Worm (Caenorhabditis elegans) whole organism, early embryonic: ENCODE results near the gene zfp-3.
"Not testable (repeated sequence)": the region's sequence is repeated elsewhere in the genome, so short reads cannot be mapped to it uniquely, and the experiment has no call there.

ENCODE experiments used
- B0310.2 ChIP-seq: sonication (generic microtip); optimal IDR thresholded peaks from 2 replicates; lab custom pipeline; 2016; ENCODE audit warnings: mild to moderate bottlenecking, missing genetic modification characterization, missing compliant biosample characterization
- F13C5.2 ChIP-seq: sonication (generic microtip); optimal IDR thresholded peaks from 2 replicates; lab custom pipeline; 2017; ENCODE audit warnings: mild to moderate bottlenecking, missing genetic modification characterization, inconsistent platforms, missing compliant biosample characterization
- aly-1 ChIP-seq: sonication (generic microtip); optimal IDR thresholded peaks from 2 replicates; lab custom pipeline; 2016; ENCODE audit warnings: missing genetic modification characterization, missing compliant biosample characterization
- ama-1 ChIP-seq: fragments of 150-350 bp; optimal IDR thresholded peaks from 2 replicates; lab custom pipeline; 2014
- ceh-13 ChIP-seq: fragments of 200-800 bp; sonication (Bioruptor generic); optimal IDR thresholded peaks from 2 replicates; lab custom pipeline; 2018; ENCODE audit warnings: mild to moderate bottlenecking, missing genetic modification characterization, missing compliant biosample characterization
- ceh-36 ChIP-seq: sonication (generic microtip); optimal IDR thresholded peaks from 2 replicates; lab custom pipeline; 2016; ENCODE audit warnings: missing genetic modification characterization, inconsistent platforms, missing compliant biosample characterization
- ets-7 ChIP-seq: sonication (generic microtip); optimal IDR thresholded peaks from 2 replicates; lab custom pipeline; 2016; ENCODE audit warnings: missing genotype, missing genetic modification characterization, missing compliant biosample characterization
- flt-1 ChIP-seq: fragments of 200-800 bp; sonication (Bioruptor generic); IDR thresholded peaks from 2 replicates; pipeline ENCODE4 v1.3.6; 2022; ENCODE audit warnings: missing genetic modification characterization, missing compliant biosample characterization
- hmbx-1 ChIP-seq: sonication (generic microtip); optimal IDR thresholded peaks from 2 replicates; lab custom pipeline; 2016; ENCODE audit warnings: mild to moderate bottlenecking, missing genetic modification characterization, missing compliant biosample characterization
- hmg-4 ChIP-seq: fragments of 200-800 bp; sonication (Bioruptor generic); optimal IDR thresholded peaks from 2 replicates; lab custom pipeline; 2018; ENCODE audit warnings: mild to moderate bottlenecking, missing genetic modification characterization, missing compliant biosample characterization
- hnd-1 ChIP-seq: sonication (generic microtip); optimal IDR thresholded peaks from 2 replicates; lab custom pipeline; 2016; ENCODE audit warnings: missing genetic modification characterization, missing compliant biosample characterization
- pes-1 ChIP-seq: fragments of 200-800 bp; sonication (Bioruptor generic); IDR thresholded peaks from 2 replicates; pipeline ENCODE4 v1.3.6; 2022; ENCODE audit warnings: missing genetic modification reagents, missing genetic modification characterization, missing compliant biosample characterization
- scrt-1 ChIP-seq: fragments of 200-800 bp; sonication (Bioruptor generic); IDR thresholded peaks from 2 replicates; pipeline ENCODE4 v1.3.6; 2022; ENCODE audit warnings: missing genetic modification characterization, missing compliant biosample characterization
- sea-1 ChIP-seq: fragments of 200-800 bp; sonication (Bioruptor generic); conservative IDR thresholded peaks from 2 replicates; pipeline ENCODE4 v1.3.6; 2022; ENCODE audit warnings: missing genetic modification characterization, missing compliant biosample characterization
- tbx-11 ChIP-seq: fragments of 200-800 bp; sonication (Bioruptor generic); IDR thresholded peaks from 2 replicates; pipeline ENCODE4 v1.3.6; 2022; ENCODE audit warnings: missing genetic modification characterization, missing compliant biosample characterization
- tbx-37 ChIP-seq: fragments of 200-800 bp; sonication (Bioruptor generic); conservative IDR thresholded peaks from 2 replicates; pipeline ENCODE4 v1.3.6; 2022; ENCODE audit warnings: missing genetic modification reagents, missing genetic modification characterization, missing compliant biosample characterization
- tra-4 ChIP-seq: sonication (generic microtip); optimal IDR thresholded peaks from 2 replicates; lab custom pipeline; 2017; ENCODE audit warnings: missing genetic modification characterization, missing compliant biosample characterization

Gene zfp-3

ce11 chrX:1410552-1410951, 35.9 kb downstream of the zfp-3 start, which contains the start of gene abu-2:
Gene abu-2 (minus strand): TSS chrX:1410652.
- TF ChIP-seq pes-1 (no peak), hmg-4 (GFP tag; lab: Kevin White, UChicago) (no peak), B0310.2 (no peak), ama-1 (lab: Kevin White, UChicago) (no peak)

DNA sequence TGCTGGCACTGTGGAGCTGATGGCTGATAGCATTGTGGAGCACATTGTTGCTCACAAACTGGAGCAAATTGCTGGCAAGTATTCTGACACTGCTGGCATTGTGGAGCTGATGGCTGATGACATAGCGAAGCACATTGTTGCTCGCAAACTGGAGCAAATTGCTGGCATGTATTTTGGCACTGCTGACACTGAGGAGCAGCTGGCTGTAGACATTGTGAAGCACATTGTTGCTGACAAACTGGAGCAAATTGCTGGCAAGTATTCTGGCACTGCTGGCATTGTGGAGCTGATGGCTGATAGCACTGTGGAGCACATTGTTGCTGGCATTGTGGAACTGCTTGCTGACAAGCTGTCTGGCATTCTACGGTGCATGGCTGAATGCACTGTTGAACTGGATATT, 37.2 kb downstream of the zfp-3 start:
- no peak for TF ChIP-seq tbx-37 (GFP tag; lab: Robert Waterston, UW)
- no peak for TF ChIP-seq ceh-13
- no peak for TF ChIP-seq aly-1 (tag; lab: Kevin White, UChicago)
- no peak for TF ChIP-seq pes-1
- TF ChIP-seq F13C5.2 (tag; lab: Kevin White, UChicago), result no peak
- no peak for TF ChIP-seq ets-7
- TF ChIP-seq B0310.2, result no peak
- no peak for TF ChIP-seq sea-1
- TF ChIP-seq hmbx-1 (tag; lab: Kevin White, UChicago), result no peak
- TF ChIP-seq tra-4 (tag; lab: Kevin White, UChicago), result no peak
- TF ChIP-seq ama-1 (lab: Kevin White, UChicago), result no peak
- no peak for TF ChIP-seq scrt-1
- no peak for TF ChIP-seq flt-1
- TF ChIP-seq hnd-1, result no peak
- no peak for TF ChIP-seq tbx-11 (GFP tag; lab: Robert Waterston, UW)
- TF ChIP-seq ceh-36 (tag; lab: Kevin White, UChicago), result no peak
- TF ChIP-seq hmg-4 (GFP tag; lab: Kevin White, UChicago), result no peak

- TF ChIP-seq flt-1; tbx-37 (GFP tag; lab: Robert Waterston, UW); hmbx-1 (tag; lab: Kevin White, UChicago): not testable (repeated sequence)
These were observed 42.5 kb downstream of the zfp-3 start, which contains the start of gene ZK402.1 for ce11 chrX:1403971-1404370. Gene ZK402.1 (plus strand): TSS chrX:1404271.

DNA sequence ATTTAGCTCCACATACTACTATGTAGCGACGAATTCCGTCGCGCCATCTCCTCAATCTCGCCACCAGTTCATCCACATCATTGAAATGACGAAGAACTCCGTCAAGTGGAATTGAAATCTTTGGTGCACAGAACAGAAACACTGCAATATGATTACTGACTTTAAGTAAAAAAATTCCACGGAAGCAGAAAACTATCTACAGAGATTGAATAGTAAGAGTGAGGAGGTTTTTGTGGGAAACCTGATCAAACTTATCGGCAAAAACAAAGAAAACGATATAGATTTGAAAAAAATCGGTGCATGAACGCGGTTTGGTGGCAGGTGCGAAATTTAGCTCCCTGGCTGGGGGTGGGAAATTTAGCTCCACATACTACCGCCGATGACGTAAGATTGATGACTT, 43.0 kb downstream of the zfp-3 start, which contains the start of gene ZK402.2:
ZK402.2 (plus strand) TSS at position 301 of the 400 bp plus-strand sequence.
- not testable (repeated sequence) for TF ChIP-seq F13C5.2 (tag; lab: Kevin White, UChicago); hnd-1; sea-1

- TF ChIP-seq F13C5.2 (tag; lab: Kevin White, UChicago), result no peak
- TF ChIP-seq tra-4 (tag; lab: Kevin White, UChicago), result no peak
- TF ChIP-seq ama-1 (lab: Kevin White, UChicago), result no peak
These were observed 45.2 kb downstream of the zfp-3 start, which contains the start of gene ZK402.5 for ce11 chrX:1401259-1401658. Gene ZK402.5 (minus strand): TSS chrX:1401359.

- TF ChIP-seq tbx-37 (GFP tag; lab: Robert Waterston, UW), result no peak
- TF ChIP-seq ets-7, result no peak
- TF ChIP-seq tra-4 (tag; lab: Kevin White, UChicago), result no peak
- no peak for TF ChIP-seq hmbx-1 (tag; lab: Kevin White, UChicago)
- no peak for TF ChIP-seq F13C5.2 (tag; lab: Kevin White, UChicago)
- TF ChIP-seq hnd-1, result no peak
- TF ChIP-seq ama-1 (lab: Kevin White, UChicago), result no peak
- no peak for TF ChIP-seq ceh-13
- no peak for TF ChIP-seq tbx-11 (GFP tag; lab: Robert Waterston, UW)
- no peak for TF ChIP-seq sea-1
- no peak for TF ChIP-seq aly-1 (tag; lab: Kevin White, UChicago)
- TF ChIP-seq B0310.2, result no peak
- TF ChIP-seq scrt-1, result no peak
- TF ChIP-seq pes-1, result no peak
- no peak for TF ChIP-seq ceh-36 (tag; lab: Kevin White, UChicago)
These were observed 48.9 kb downstream of the zfp-3 start, which contains the start of gene H39E20.1 for ce11 chrX:1397516-1397915. Gene H39E20.1 (minus strand): TSS chrX:1397616.

ce11 chrX:1395793-1396192, 50.6 kb downstream of the zfp-3 start:
- TF ChIP-seq hmbx-1 (tag; lab: Kevin White, UChicago), result no peak
- TF ChIP-seq ceh-36 (tag; lab: Kevin White, UChicago), result no peak
- TF ChIP-seq hmg-4 (GFP tag; lab: Kevin White, UChicago), result no peak
- TF ChIP-seq hnd-1, result no peak
- TF ChIP-seq B0310.2, result no peak
- no peak for TF ChIP-seq aly-1 (tag; lab: Kevin White, UChicago)
- no peak for TF ChIP-seq ceh-13
- no peak for TF ChIP-seq tra-4 (tag; lab: Kevin White, UChicago)
- no peak for TF ChIP-seq tbx-37 (GFP tag; lab: Robert Waterston, UW)
- no peak for TF ChIP-seq flt-1
- TF ChIP-seq tbx-11 (GFP tag; lab: Robert Waterston, UW), result no peak
- TF ChIP-seq sea-1, result no peak
- no peak for TF ChIP-seq pes-1
- no peak for TF ChIP-seq F13C5.2 (tag; lab: Kevin White, UChicago)
- TF ChIP-seq ets-7, result no peak
- no peak for TF ChIP-seq scrt-1
- no peak for TF ChIP-seq ama-1 (lab: Kevin White, UChicago)

ce11 chrX:1394437-1394836, 52.0 kb downstream of the zfp-3 start:
- TF ChIP-seq aly-1 (tag; lab: Kevin White, UChicago) (no peak), hnd-1 (no peak), scrt-1 (no peak), ets-7 (no peak), pes-1 (no peak), ceh-36 (tag; lab: Kevin White, UChicago) (no peak), ama-1 (lab: Kevin White, UChicago) (no peak), tbx-11 (GFP tag; lab: Robert Waterston, UW) (no peak), F13C5.2 (tag; lab: Kevin White, UChicago) (no peak), hmbx-1 (tag; lab: Kevin White, UChicago) (no peak), tbx-37 (GFP tag; lab: Robert Waterston, UW) (no peak)
